Worm (Caenorhabditis elegans) whole organism, early embryonic: Measurements from ENCODE around the gene Y25C1A.7.

Experiments used
- ama-1 ChIP-seq: fragments of 150-350 bp; optimal IDR thresholded peaks from 2 replicates; lab custom pipeline; 2014
- flt-1 ChIP-seq: fragments of 200-800 bp; sonication (Bioruptor generic); IDR thresholded peaks from 2 replicates; pipeline ENCODE4 v1.3.6; 2022; ENCODE audit warnings: missing genetic modification characterization, missing compliant biosample characterization
- hmbx-1 ChIP-seq: sonication (generic microtip); optimal IDR thresholded peaks from 2 replicates; lab custom pipeline; 2016; ENCODE audit warnings: mild to moderate bottlenecking, missing genetic modification characterization, missing compliant biosample characterization
- tbx-11 ChIP-seq: fragments of 200-800 bp; sonication (Bioruptor generic); IDR thresholded peaks from 2 replicates; pipeline ENCODE4 v1.3.6; 2022; ENCODE audit warnings: missing genetic modification characterization, missing compliant biosample characterization
- tbx-37 ChIP-seq: fragments of 200-800 bp; sonication (Bioruptor generic); conservative IDR thresholded peaks from 2 replicates; pipeline ENCODE4 v1.3.6; 2022; ENCODE audit warnings: missing genetic modification reagents, missing genetic modification characterization, missing compliant biosample characterization
- tra-4 ChIP-seq: sonication (generic microtip); optimal IDR thresholded peaks from 2 replicates; lab custom pipeline; 2017; ENCODE audit warnings: missing genetic modification characterization, missing compliant biosample characterization

- no peak for TF ChIP-seq tra-4
- no peak for TF ChIP-seq ama-1 (lab: Kevin White, UChicago)
- no peak for TF ChIP-seq tbx-11 (GFP tag; lab: Robert Waterston, UW)
- TF ChIP-seq hmbx-1, result no peak
- TF ChIP-seq tbx-37, result no peak
- TF ChIP-seq flt-1, result no peak
These were observed 680 bp downstream of the Y25C1A.7 start for ce11 chrII:3070182-3070581.
